Worm (Caenorhabditis elegans) whole organism, L4 larva: ENCODE data around the gene Y49E10.10.
A peak's percentile ranks its signal among the peaks of the same experiment; 100 is the strongest.

Experiments
- hlh-30 ChIP-seq: sonication (generic microtip); optimal IDR thresholded peaks from 2 replicates; lab custom pipeline; 2017; ENCODE audit warnings: antibody characterized with exemption, mild to moderate bottlenecking, missing genetic modification characterization, missing compliant biosample characterization; ENCODE audit not compliant: insufficient read depth
- lin-38 ChIP-seq: fragments of 200-800 bp; sonication (Bioruptor generic); IDR thresholded peaks from 2 replicates; pipeline ENCODE4 v1.3.6; 2022; ENCODE audit warnings: missing genetic modification reagents, missing genetic modification characterization, missing compliant biosample characterization

Y49E10.10 gene

DNA sequence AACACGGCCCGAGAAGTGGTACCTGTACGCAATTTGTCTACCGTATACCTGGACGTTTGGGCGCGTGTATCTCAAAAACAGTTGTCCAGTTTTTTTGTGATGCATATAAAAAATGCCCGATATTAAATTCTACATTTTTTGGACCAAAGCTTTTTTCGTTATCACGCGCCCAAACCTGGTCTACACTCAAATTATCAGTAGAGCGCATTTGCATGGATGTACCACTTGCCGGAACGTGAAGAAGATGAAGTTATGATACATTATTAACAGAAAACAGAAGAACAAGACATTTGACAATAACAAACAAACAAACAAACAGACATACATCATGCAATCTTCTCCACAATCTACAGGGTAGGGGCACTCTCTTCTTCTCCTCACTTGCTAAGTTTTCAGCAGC is 52.3 kb downstream of the Y49E10.10 start:
- TF ChIP-seq hlh-30 (tag; lab: Kevin White, UChicago), result peak; percentile 23
- TF ChIP-seq lin-38 (GFP tag; lab: Robert Waterston, UW), result peak; percentile 64
- TF ChIP-seq, all 104 proteins: peak for 2; not testable (repeated sequence) for 102
